Fruit fly (Drosophila melanogaster) whole organism, pupa: ENCODE results near the gene CG33947.

Experiments used
- CG10348 ChIP-seq: fragments of 200-800 bp; sonication (Bioruptor generic); IDR thresholded peaks from 2 replicates; pipeline ENCODE4 v1.3.6; 2022; ENCODE audit warnings: missing biosample characterization, missing genetic modification characterization
- CG12605 ChIP-seq: fragments of 200-800 bp; sonication (Bioruptor generic); IDR thresholded peaks from 2 replicates; pipeline ENCODE4 v1.3.6; 2022; ENCODE audit warnings: missing biosample characterization, missing genetic modification characterization
- CG13204 ChIP-seq: fragments of 200-800 bp; sonication (Bioruptor generic); optimal IDR thresholded peaks from 2 replicates; lab custom pipeline; 2018; ENCODE audit warnings: missing biosample characterization, mild to moderate bottlenecking, missing genetic modification characterization, moderate library complexity
- CG14655 ChIP-seq: fragments of 200-800 bp; sonication (Bioruptor generic); optimal IDR thresholded peaks from 3 replicates; lab custom pipeline; 2017; ENCODE audit warnings: mild to moderate bottlenecking, missing biosample characterization, missing genetic modification reagents, missing genetic modification characterization
- CG15710 ChIP-seq: fragments of 200-800 bp; sonication (Bioruptor generic); optimal IDR thresholded peaks from 2 replicates; lab custom pipeline; 2018; ENCODE audit warnings: missing biosample characterization, mild to moderate bottlenecking, missing genetic modification characterization, moderate library complexity
- CG17806 ChIP-seq: fragments of 200-800 bp; sonication (Bioruptor generic); optimal IDR thresholded peaks from 2 replicates; lab custom pipeline; 2018; ENCODE audit warnings: missing biosample characterization, mild to moderate bottlenecking, missing genetic modification characterization, moderate library complexity
- CG32121 ChIP-seq: fragments of 200-800 bp; sonication (Bioruptor generic); IDR thresholded peaks from 2 replicates; pipeline ENCODE4 v1.3.6; 2022; ENCODE audit warnings: missing biosample characterization, missing genetic modification characterization
- CG34367 ChIP-seq: fragments of 200-800 bp; sonication (Bioruptor generic); optimal IDR thresholded peaks from 2 replicates; lab custom pipeline; 2018; ENCODE audit warnings: missing biosample characterization, mild to moderate bottlenecking, missing genetic modification characterization
- CG4496 ChIP-seq: fragments of 200-800 bp; sonication (Bioruptor generic); IDR thresholded peaks from 3 replicates; pipeline ENCODE4 v1.3.6; 2022; ENCODE audit warnings: missing biosample characterization, missing genetic modification characterization
- CG8159 ChIP-seq: fragments of 200-800 bp; sonication (Bioruptor generic); optimal IDR thresholded peaks from 3 replicates; lab custom pipeline; 2018; ENCODE audit warnings: missing biosample characterization, mild to moderate bottlenecking, missing genetic modification characterization, moderate library complexity
- CG8301 ChIP-seq: fragments of 200-800 bp; sonication (Bioruptor generic); optimal IDR thresholded peaks from 2 replicates; lab custom pipeline; 2018; ENCODE audit warnings: missing biosample characterization, mild to moderate bottlenecking, missing genetic modification characterization
- CG9948 ChIP-seq: fragments of 200-800 bp; sonication (Bioruptor generic); optimal IDR thresholded peaks from 2 replicates; lab custom pipeline; 2018; ENCODE audit warnings: missing biosample characterization, mild to moderate bottlenecking, missing genetic modification characterization, moderate library complexity
- D1 ChIP-seq: fragments of 200-800 bp; sonication (Bioruptor generic); optimal IDR thresholded peaks from 2 replicates; lab custom pipeline; 2018; ENCODE audit warnings: missing biosample characterization, mild to moderate bottlenecking, missing genetic modification characterization, moderate library complexity
- EcR ChIP-seq: fragments of 200-800 bp; sonication (Bioruptor generic); optimal IDR thresholded peaks from 3 replicates; lab custom pipeline; 2019; ENCODE audit warnings: missing biosample characterization, missing genetic modification characterization, mild to moderate bottlenecking, moderate library complexity, missing genetic modification reagents
- Ets98B ChIP-seq: fragments of 200-800 bp; sonication (Bioruptor generic); IDR thresholded peaks from 2 replicates; pipeline ENCODE4 v1.3.6; 2022; ENCODE audit warnings: missing biosample characterization, missing genetic modification characterization
- Pif1A ChIP-seq: fragments of 200-800 bp; sonication (Bioruptor generic); optimal IDR thresholded peaks from 3 replicates; lab custom pipeline; 2016; ENCODE audit warnings: missing biosample characterization, missing genetic modification characterization
- Pif1B ChIP-seq: fragments of 200-800 bp; sonication (Bioruptor generic); optimal IDR thresholded peaks from 3 replicates; lab custom pipeline; 2016; ENCODE audit warnings: missing biosample characterization, missing genetic modification characterization
- Snoo ChIP-seq: fragments of 200-800 bp; sonication (Bioruptor generic); optimal IDR thresholded peaks from 3 replicates; lab custom pipeline; 2017; ENCODE audit warnings: missing biosample characterization, mild to moderate bottlenecking, missing genetic modification characterization, inconsistent platforms
- fd96Ca ChIP-seq: fragments of 200-800 bp; sonication (Bioruptor generic); IDR thresholded peaks from 3 replicates; pipeline ENCODE4 v1.3.6; 2022; ENCODE audit warnings: missing biosample characterization, missing genetic modification characterization
- gl ChIP-seq: fragments of 200-800 bp; sonication (Bioruptor generic); optimal IDR thresholded peaks from 2 replicates; lab custom pipeline; 2018; ENCODE audit warnings: missing biosample characterization, mild to moderate bottlenecking, missing genetic modification characterization
- rn ChIP-seq: fragments of 200-800 bp; sonication (Bioruptor generic); IDR thresholded peaks from 2 replicates; pipeline ENCODE4 v1.3.6; 2022; ENCODE audit warnings: missing biosample characterization, missing genetic modification characterization

Gene CG33947

dm6 chr3L:11052760-11053259, 43.5 kb upstream of the CG33947 start:
- TF ChIP-seq CG9948 (tag; lab: Kevin White, UChicago) (no peak), Ets98B (GFP tag; lab: Robert Waterston, UW) (peak; percentile 58; the same call in 1 of the 2 replicates), CG14655 (GFP tag; lab: Kevin White, UChicago) (no peak), gl (no peak), CG4496 (peak; percentile 60; the same call in 2 of the 3 replicates), rn (GFP tag; lab: Robert Waterston, UW) (no peak), EcR (GFP tag; lab: Kevin White, UChicago) (no peak), CG17806 (tag; lab: Kevin White, UChicago) (no peak), CG32121 (GFP tag; lab: Robert Waterston, UW) (peak; percentile 62; the same call in 1 of the 2 replicates), CG13204 (no peak), CG8301 (tag; lab: Kevin White, UChicago) (no peak), CG8159 (tag; lab: Kevin White, UChicago) (no peak), CG10348 (no peak), Snoo (tag; lab: Kevin White, UChicago) (no peak), CG12605 (GFP tag; lab: Robert Waterston, UW) (no peak), CG34367 (tag; lab: Kevin White, UChicago) (no peak), CG15710 (no peak), Pif1B (GFP tag; lab: Kevin White, UChicago) (peak; percentile 15), Pif1A (GFP tag; lab: Kevin White, UChicago) (peak; percentile 28), fd96Ca (GFP tag; lab: Robert Waterston, UW) (0 out of 3 replicates have a peak, but pooled peaks have one; percentile 13), D1 (no peak)

DNA sequence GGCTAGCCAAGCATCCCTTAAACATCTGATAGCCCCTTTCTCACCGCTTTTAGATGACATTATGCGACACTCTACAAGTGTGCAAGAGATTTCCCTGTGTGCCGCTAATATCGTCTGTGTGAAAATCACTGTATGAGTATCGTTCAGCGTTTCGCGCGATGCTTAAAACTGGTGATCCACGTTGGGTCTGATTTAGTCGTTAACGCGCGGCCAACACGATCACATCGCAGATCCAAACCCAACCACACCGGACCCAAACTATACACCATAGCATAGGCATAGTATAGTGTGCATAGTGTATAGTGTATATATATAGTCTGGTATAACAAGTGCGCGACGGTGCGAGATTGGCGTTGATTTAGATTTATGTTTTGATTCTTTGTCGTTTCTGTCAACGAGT, 42.5 kb upstream of the CG33947 start, which contains the start of gene CG7888:
Gene CG7888 (plus strand): TSS at position 193 of the 400 bp plus-strand sequence.
- TF ChIP-seq Ets98B (GFP tag; lab: Robert Waterston, UW) (no peak), CG9948 (tag; lab: Kevin White, UChicago) (no peak), gl (no peak), CG10348 (no peak), EcR (GFP tag; lab: Kevin White, UChicago) (no peak), CG15710 (no peak), fd96Ca (GFP tag; lab: Robert Waterston, UW) (no peak), CG14655 (GFP tag; lab: Kevin White, UChicago) (no peak), Pif1B (GFP tag; lab: Kevin White, UChicago) (no peak), D1 (no peak), rn (GFP tag; lab: Robert Waterston, UW) (no peak), CG13204 (no peak), CG8159 (tag; lab: Kevin White, UChicago) (no peak)

DNA sequence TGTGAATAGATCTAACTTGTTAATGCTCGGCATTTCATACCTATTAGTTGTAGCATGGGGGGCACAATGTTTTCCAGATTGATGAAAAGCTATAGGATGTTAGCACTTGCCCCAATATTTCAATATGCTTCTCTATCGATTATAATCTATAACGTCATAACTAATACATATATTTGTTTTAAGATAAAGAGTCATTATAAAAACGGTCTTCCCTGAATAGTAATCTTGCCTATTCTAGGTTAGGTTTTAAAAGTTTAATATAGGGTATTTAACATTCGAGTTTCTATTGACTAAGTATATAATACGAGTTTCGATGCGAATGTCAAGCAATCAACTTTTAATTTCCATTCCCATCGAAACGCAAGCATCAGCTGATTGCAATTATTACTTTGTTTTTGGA, 35.1 kb upstream of the CG33947 start, which contains the start of the genes CG6321 and Blos2:
Gene CG6321 (minus strand): TSS at position 25 of the 400 bp plus-strand sequence.
Gene Blos2 (plus strand): TSS at position 372 of the 400 bp plus-strand sequence.
- TF ChIP-seq Ets98B (GFP tag; lab: Robert Waterston, UW) = peak; percentile 73
- peak; percentile 76 for TF ChIP-seq CG12605 (GFP tag; lab: Robert Waterston, UW)
- TF ChIP-seq rn (GFP tag; lab: Robert Waterston, UW) = no peak
- TF ChIP-seq Snoo (tag; lab: Kevin White, UChicago) = peak; percentile 58
- peak; percentile 69 for TF ChIP-seq Pif1B (GFP tag; lab: Kevin White, UChicago)
- peak; percentile 70; the same call in 2 of the 3 replicates for TF ChIP-seq CG4496
- TF ChIP-seq CG13204 = no peak
- peak; percentile 74 for TF ChIP-seq CG14655 (GFP tag; lab: Kevin White, UChicago)
- no peak for TF ChIP-seq CG10348
- peak; percentile 69 for TF ChIP-seq Pif1A (GFP tag; lab: Kevin White, UChicago)
- peak; percentile 77 for TF ChIP-seq CG8159 (tag; lab: Kevin White, UChicago)
- TF ChIP-seq CG34367 (tag; lab: Kevin White, UChicago) = peak; percentile 66
- TF ChIP-seq CG9948 (tag; lab: Kevin White, UChicago) = peak; percentile 72
- peak; percentile 75 for TF ChIP-seq CG17806 (tag; lab: Kevin White, UChicago)
- TF ChIP-seq EcR (GFP tag; lab: Kevin White, UChicago) = no peak
- TF ChIP-seq fd96Ca (GFP tag; lab: Robert Waterston, UW) = no peak
- TF ChIP-seq CG15710 = peak; percentile 70
- TF ChIP-seq gl = peak; percentile 0
- TF ChIP-seq D1 = no peak
- peak; percentile 77 for TF ChIP-seq CG8301 (tag; lab: Kevin White, UChicago)
- peak; percentile 69 for TF ChIP-seq CG32121 (GFP tag; lab: Robert Waterston, UW)

- no peak for TF ChIP-seq CG34367 (tag; lab: Kevin White, UChicago)
- TF ChIP-seq Pif1B (GFP tag; lab: Kevin White, UChicago) = no peak
- TF ChIP-seq CG17806 (tag; lab: Kevin White, UChicago) = no peak
- no peak for TF ChIP-seq CG32121 (GFP tag; lab: Robert Waterston, UW)
- TF ChIP-seq CG13204 = no peak
- TF ChIP-seq CG8159 (tag; lab: Kevin White, UChicago) = no peak
- TF ChIP-seq rn (GFP tag; lab: Robert Waterston, UW) = no peak
- no peak for TF ChIP-seq CG10348
- no peak for TF ChIP-seq Snoo (tag; lab: Kevin White, UChicago)
- no peak for TF ChIP-seq CG14655 (GFP tag; lab: Kevin White, UChicago)
- TF ChIP-seq fd96Ca (GFP tag; lab: Robert Waterston, UW) = no peak
- TF ChIP-seq CG9948 (tag; lab: Kevin White, UChicago) = no peak
- TF ChIP-seq CG15710 = no peak
- TF ChIP-seq gl = no peak
These were observed 33.9 kb upstream of the CG33947 start, which contains the start of gene CG32069 for dm6 chr3L:11062441-11062840. CG32069 (minus strand) TSS chr3L:11062614.

dm6 chr3L:11064689-11065088, 31.6 kb upstream of the CG33947 start, which contains the start of the genes CG32075, CG45101 and SuUR:
CG32075 (minus strand) TSS chr3L:11064941.
CG45101 (plus strand) TSS chr3L:11064991.
SuUR (plus strand) TSS chr3L:11064991.
- no peak for TF ChIP-seq CG10348
- TF ChIP-seq CG15710 = peak; percentile 78
- TF ChIP-seq D1 = no peak
- peak; percentile 83 for TF ChIP-seq CG4496
- no peak for TF ChIP-seq CG13204
- TF ChIP-seq rn (GFP tag; lab: Robert Waterston, UW) = peak; percentile 69
- TF ChIP-seq Snoo (tag; lab: Kevin White, UChicago) = peak; percentile 76
- no peak for TF ChIP-seq EcR (GFP tag; lab: Kevin White, UChicago)
- peak; percentile 71 for TF ChIP-seq Pif1B (GFP tag; lab: Kevin White, UChicago)
- peak; percentile 86 for TF ChIP-seq CG32121 (GFP tag; lab: Robert Waterston, UW)
- TF ChIP-seq Ets98B (GFP tag; lab: Robert Waterston, UW) = peak; percentile 77
- no peak for TF ChIP-seq gl
- peak; percentile 56 for TF ChIP-seq CG34367 (tag; lab: Kevin White, UChicago)
- peak; percentile 75 for TF ChIP-seq CG17806 (tag; lab: Kevin White, UChicago)
- peak; percentile 74 for TF ChIP-seq CG9948 (tag; lab: Kevin White, UChicago)
- no peak for TF ChIP-seq CG14655 (GFP tag; lab: Kevin White, UChicago)
- TF ChIP-seq Pif1A (GFP tag; lab: Kevin White, UChicago) = peak; percentile 78
- TF ChIP-seq CG8301 (tag; lab: Kevin White, UChicago) = peak; percentile 70
- TF ChIP-seq CG12605 (GFP tag; lab: Robert Waterston, UW) = no peak
- peak; percentile 52 for TF ChIP-seq CG8159 (tag; lab: Kevin White, UChicago)
- peak; percentile 52; the same call in 2 of the 3 replicates for TF ChIP-seq fd96Ca (GFP tag; lab: Robert Waterston, UW)
